Worm (Caenorhabditis elegans) whole organism, late embryonic: ENCODE measurements around the gene kat-1.

Experiments used
- C08G9.2 ChIP-seq: sonication (generic microtip); optimal IDR thresholded peaks from 2 replicates; lab custom pipeline; 2016; ENCODE audit warnings: mild to moderate bottlenecking, missing genetic modification characterization, moderate library complexity, missing compliant biosample characterization
- F13H6.1 ChIP-seq: sonication (generic microtip); optimal IDR thresholded peaks from 2 replicates; lab custom pipeline; 2016; ENCODE audit warnings: missing genetic modification characterization, missing compliant biosample characterization
- K02D7.2 ChIP-seq: sonication (generic microtip); optimal IDR thresholded peaks from 2 replicates; lab custom pipeline; 2017; ENCODE audit warnings: mild to moderate bottlenecking, missing genetic modification characterization, missing compliant biosample characterization
- T23F11.4 ChIP-seq: fragments of 200-800 bp; sonication (Bioruptor generic); optimal IDR thresholded peaks from 2 replicates; lab custom pipeline; 2018; ENCODE audit warnings: mild to moderate bottlenecking, missing genetic modification characterization, missing compliant biosample characterization
- Y22D7AL.16 ChIP-seq: sonication (generic microtip); optimal IDR thresholded peaks from 2 replicates; lab custom pipeline; 2016; ENCODE audit warnings: missing genetic modification characterization, missing compliant biosample characterization
- ceh-14 ChIP-seq: sonication (generic microtip); optimal IDR thresholded peaks from 2 replicates; lab custom pipeline; 2016; ENCODE audit warnings: missing genotype, missing genetic modification characterization, missing compliant biosample characterization
- ceh-18 ChIP-seq: sonication (generic microtip); optimal IDR thresholded peaks from 2 replicates; lab custom pipeline; 2016; ENCODE audit warnings: missing genetic modification characterization, missing compliant biosample characterization
- ceh-19 ChIP-seq: fragments of 200-800 bp; sonication (Bioruptor generic); optimal IDR thresholded peaks from 2 replicates; lab custom pipeline; 2018; ENCODE audit warnings: mild to moderate bottlenecking, missing genetic modification characterization, missing compliant biosample characterization
- ceh-24 ChIP-seq: sonication (generic microtip); optimal IDR thresholded peaks from 2 replicates; lab custom pipeline; 2016; ENCODE audit warnings: mild to moderate bottlenecking, missing genetic modification characterization, missing compliant biosample characterization
- ceh-30 ChIP-seq: fragments of 150-350 bp; optimal IDR thresholded peaks from 2 replicates; lab custom pipeline; 2014; ENCODE audit warnings: missing biosample characterization, missing genetic modification characterization
- ceh-31 ChIP-seq: sonication (generic microtip); optimal IDR thresholded peaks from 2 replicates; lab custom pipeline; 2016; ENCODE audit warnings: missing genetic modification characterization, missing compliant biosample characterization
- ceh-45 ChIP-seq: fragments of 200-800 bp; sonication (Bioruptor generic); IDR thresholded peaks from 2 replicates; pipeline ENCODE4 v1.3.6; 2022; ENCODE audit warnings: missing genetic modification reagents, missing genetic modification characterization, missing compliant biosample characterization
- ceh-48 ChIP-seq: sonication (generic microtip); optimal IDR thresholded peaks from 2 replicates; lab custom pipeline; 2016; ENCODE audit warnings: missing genetic modification characterization, inconsistent platforms, missing compliant biosample characterization
- che-1 ChIP-seq: sonication (generic microtip); optimal IDR thresholded peaks from 2 replicates; lab custom pipeline; 2016; ENCODE audit warnings: mild to moderate bottlenecking, missing genetic modification characterization, missing compliant biosample characterization
- dve-1 ChIP-seq: sonication (generic microtip); optimal IDR thresholded peaks from 2 replicates; lab custom pipeline; 2017; ENCODE audit warnings: antibody characterized with exemption, mild to moderate bottlenecking, missing genetic modification characterization, missing compliant biosample characterization
- elt-2 ChIP-seq: sonication (generic microtip); optimal IDR thresholded peaks from 2 replicates; lab custom pipeline; 2016; ENCODE audit warnings: missing genetic modification reagents, missing genetic modification characterization, missing compliant biosample characterization
- ets-4 ChIP-seq: sonication (generic microtip); optimal IDR thresholded peaks from 2 replicates; lab custom pipeline; 2016; ENCODE audit warnings: missing genetic modification characterization, missing compliant biosample characterization
- gmeb-2 ChIP-seq: sonication (generic microtip); optimal IDR thresholded peaks from 2 replicates; lab custom pipeline; 2016; ENCODE audit warnings: missing genetic modification characterization, inconsistent platforms, missing compliant biosample characterization
- hlh-6 ChIP-seq: sonication (generic microtip); optimal IDR thresholded peaks from 2 replicates; lab custom pipeline; 2016; ENCODE audit warnings: missing genotype, missing genetic modification characterization, missing compliant biosample characterization
- lim-6 ChIP-seq: sonication (generic microtip); optimal IDR thresholded peaks from 2 replicates; lab custom pipeline; 2016; ENCODE audit warnings: missing genetic modification characterization, missing compliant biosample characterization
- lin-11 ChIP-seq: fragments of 200-800 bp; sonication (Bioruptor generic); optimal IDR thresholded peaks from 2 replicates; lab custom pipeline; 2018; ENCODE audit warnings: mild to moderate bottlenecking, missing genetic modification characterization, missing compliant biosample characterization
- madf-2 ChIP-seq: sonication (generic microtip); optimal IDR thresholded peaks from 2 replicates; lab custom pipeline; 2017; ENCODE audit warnings: missing genetic modification characterization, missing compliant biosample characterization
- odd-2 ChIP-seq: sonication (generic microtip); optimal IDR thresholded peaks from 2 replicates; lab custom pipeline; 2017; ENCODE audit warnings: antibody characterized with exemption, mild to moderate bottlenecking, missing genetic modification characterization, missing compliant biosample characterization
- pag-3 ChIP-seq: sonication (generic microtip); optimal IDR thresholded peaks from 2 replicates; lab custom pipeline; 2016; ENCODE audit warnings: missing compliant biosample characterization, missing genetic modification characterization, borderline replicate concordance
- pat-9 ChIP-seq: fragments of 200-800 bp; sonication (Bioruptor generic); optimal IDR thresholded peaks from 2 replicates; lab custom pipeline; 2018; ENCODE audit warnings: mild to moderate bottlenecking, missing genetic modification characterization, moderate library complexity, missing compliant biosample characterization
- pha-2 ChIP-seq: sonication (generic microtip); optimal IDR thresholded peaks from 2 replicates; lab custom pipeline; 2017; ENCODE audit warnings: mild to moderate bottlenecking, missing genetic modification characterization, missing compliant biosample characterization
- pha-4 ChIP-seq: fragments of 150-350 bp; optimal IDR thresholded peaks from 2 replicates; lab custom pipeline; 2018; ENCODE audit warnings: missing biosample characterization, missing genetic modification reagents, missing genetic modification characterization
- ref-2 ChIP-seq: sonication (generic microtip); optimal IDR thresholded peaks from 2 replicates; lab custom pipeline; 2016; ENCODE audit warnings: missing genetic modification characterization, missing compliant biosample characterization
- sox-2 ChIP-seq: fragments of 200-800 bp; sonication (Bioruptor generic); IDR thresholded peaks from 2 replicates; pipeline ENCODE4 v1.3.6; 2022; ENCODE audit warnings: missing genetic modification reagents, missing genetic modification characterization, missing compliant biosample characterization
- sox-4 ChIP-seq: sonication (generic microtip); optimal IDR thresholded peaks from 2 replicates; lab custom pipeline; 2017; ENCODE audit warnings: mild to moderate bottlenecking, missing genetic modification characterization, inconsistent platforms, missing compliant biosample characterization
- ttx-3 ChIP-seq: sonication (generic microtip); optimal IDR thresholded peaks from 2 replicates; lab custom pipeline; 2016; ENCODE audit warnings: missing genetic modification reagents, missing genetic modification characterization, missing compliant biosample characterization
- unc-42 ChIP-seq: sonication (generic microtip); optimal IDR thresholded peaks from 2 replicates; lab custom pipeline; 2016; ENCODE audit warnings: missing genotype, missing genetic modification characterization, missing compliant biosample characterization
- unc-55 ChIP-seq: sonication (generic microtip); optimal IDR thresholded peaks from 2 replicates; lab custom pipeline; 2017; ENCODE audit warnings: missing biosample characterization, missing genetic modification reagents, missing genetic modification characterization
- unc-86 ChIP-seq: sonication (generic microtip); optimal IDR thresholded peaks from 2 replicates; lab custom pipeline; 2016; ENCODE audit warnings: missing genetic modification characterization, missing compliant biosample characterization
- zip-5 ChIP-seq: sonication (generic microtip); optimal IDR thresholded peaks from 2 replicates; lab custom pipeline; 2016; ENCODE audit warnings: missing genetic modification characterization, missing compliant biosample characterization

The kat-1 gene

DNA sequence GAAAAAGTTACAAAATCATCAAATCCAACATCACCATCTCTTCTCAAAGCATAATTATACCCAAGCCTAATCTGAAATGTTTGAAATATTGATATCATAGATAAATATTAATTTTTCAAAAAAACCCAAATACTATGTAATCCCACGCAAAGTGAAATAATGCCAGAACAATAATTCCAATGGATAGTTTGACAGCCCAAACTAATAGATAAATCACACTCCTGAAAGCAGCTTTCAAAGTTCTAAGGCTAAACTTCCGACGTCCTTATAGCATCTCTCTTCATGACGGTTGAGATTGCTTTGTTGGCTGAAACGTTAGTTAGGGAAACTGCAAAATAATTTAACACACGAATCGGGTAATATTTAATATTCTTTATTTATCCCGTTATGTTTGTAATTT, 25.6 kb downstream of the kat-1 start:
- TF ChIP-seq ceh-45 (GFP tag; lab: Robert Waterston, UW) (no peak), ref-2 (no peak), hlh-6 (tag; lab: Kevin White, UChicago) (no peak), K02D7.2 (no peak), lim-6 (tag; lab: Kevin White, UChicago) (no peak), che-1 (tag; lab: Kevin White, UChicago) (no peak), unc-86 (tag; lab: Kevin White, UChicago) (no peak), pha-2 (no peak), T23F11.4 (GFP tag; lab: Kevin White, UChicago) (no peak), sox-2 (no peak), pha-4 (tag; lab: Kevin White, UChicago) (no peak), Y22D7AL.16 (tag; lab: Kevin White, UChicago) (no peak), ceh-14 (tag; lab: Kevin White, UChicago) (no peak), ceh-30 (tag; lab: Kevin White, UChicago) (no peak), ceh-31 (tag; lab: Kevin White, UChicago) (no peak), ceh-19 (GFP tag; lab: Kevin White, UChicago) (no peak), sox-4 (tag; lab: Kevin White, UChicago) (no peak), pat-9 (no peak), pag-3 (tag; lab: Kevin White, UChicago) (no peak)

DNA sequence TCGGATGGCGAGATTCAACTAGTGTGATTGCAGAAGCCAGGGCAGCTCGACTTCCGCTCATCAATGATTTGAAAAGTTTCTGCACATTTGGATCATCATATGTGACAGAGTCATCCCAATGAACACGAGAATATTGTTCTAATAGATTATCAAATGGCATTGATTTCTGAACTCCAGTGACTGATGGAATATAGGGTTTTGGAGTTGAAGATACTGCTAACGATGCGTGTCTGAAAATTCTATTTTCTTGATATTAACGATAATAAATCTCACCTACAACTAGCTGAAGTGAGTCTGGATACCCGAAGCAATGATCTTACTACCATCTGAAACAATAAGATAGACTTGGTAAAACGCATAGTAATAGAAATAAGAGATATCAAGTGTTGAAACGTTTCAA, 27.2 kb downstream of the kat-1 start, which contains the start of gene mmaa-1:
Gene mmaa-1, minus strand, starts transcription at position 328 of the 400 bp plus-strand sequence.
- TF ChIP-seq odd-2 (tag; lab: Kevin White, UChicago) (no peak), C08G9.2 (tag; lab: Kevin White, UChicago) (no peak), ets-4 (tag; lab: Kevin White, UChicago) (no peak)
- TF ChIP-seq, all 69 proteins: peak for 0

- TF ChIP-seq lin-11 (tag; lab: Kevin White, UChicago) (no peak), hlh-6 (tag; lab: Kevin White, UChicago) (no peak), gmeb-2 (tag; lab: Kevin White, UChicago) (no peak), unc-42 (tag; lab: Kevin White, UChicago) (no peak), elt-2 (no peak), pat-9 (no peak), zip-5 (tag; lab: Kevin White, UChicago) (no peak), T23F11.4 (GFP tag; lab: Kevin White, UChicago) (no peak), sox-4 (tag; lab: Kevin White, UChicago) (no peak), madf-2 (tag; lab: Kevin White, UChicago) (no peak)
Observed at ce11 chrII:7102288-7102687, 28.7 kb downstream of the kat-1 start.

ce11 chrII:7103111-7103510, 29.5 kb downstream of the kat-1 start:
- TF ChIP-seq Y22D7AL.16 (tag; lab: Kevin White, UChicago) (no peak), ceh-18 (tag; lab: Kevin White, UChicago) (no peak), ceh-30 (tag; lab: Kevin White, UChicago) (no peak), F13H6.1 (tag; lab: Kevin White, UChicago) (no peak), unc-55 (GFP tag; lab: Kevin White, UChicago) (no peak), ttx-3 (tag; lab: Kevin White, UChicago) (no peak), ceh-24 (no peak), ceh-48 (tag; lab: Kevin White, UChicago) (no peak), sox-4 (tag; lab: Kevin White, UChicago) (no peak), C08G9.2 (tag; lab: Kevin White, UChicago) (no peak), dve-1 (tag; lab: Kevin White, UChicago) (no peak), T23F11.4 (GFP tag; lab: Kevin White, UChicago) (no peak), madf-2 (tag; lab: Kevin White, UChicago) (no peak), K02D7.2 (no peak), ref-2 (no peak)
